Fruit fly (Drosophila melanogaster) whole organism: Measurements from ENCODE around the gene CG14568.

ENCODE experiments used
- CG8478 ChIP-seq: fragments of >200 bp; optimal IDR thresholded peaks from 2 replicates; lab custom pipeline; 2018; ENCODE audit warnings: inconsistent platforms
- Dll ChIP-seq: fragments of >200 bp; optimal IDR thresholded peaks from 2 replicates; lab custom pipeline; 2017
- EcR ChIP-seq, 2 experiments: fragments of >200 bp; optimal IDR thresholded peaks; 2 replicates each; lab custom pipeline; 2017; ENCODE audit warnings: missing biosample characterization in 2 of 2, missing genetic modification characterization in 2 of 2, missing genetic modification reagents in 2 of 2
- pan ChIP-seq: fragments of >200 bp; optimal IDR thresholded peaks from 2 replicates; lab custom pipeline; 2017
- psq ChIP-seq: fragments of >200 bp; optimal IDR thresholded peaks from 2 replicates; lab custom pipeline; 2017
- usp ChIP-seq: fragments of >200 bp; optimal IDR thresholded peaks from 2 replicates; lab custom pipeline; 2017; ENCODE audit warnings: missing biosample characterization, missing genetic modification characterization, mixed read lengths

The CG14568 gene

dm6 chr3L:21733799-21734198, 512 bp upstream of the CG14568 start, which contains the start of gene CG14573:
Gene CG14573, plus strand, starts transcription at chr3L:21734099.
- TF ChIP-seq usp (GFP tag; lab: Kevin White, UChicago): no peak
- no peak for TF ChIP-seq Dll
- TF ChIP-seq psq (lab: Kevin White, UChicago): no peak
- no peak for TF ChIP-seq EcR (GFP tag; optimal IDR thresholded peaks at IDR 0.05; lab: Kevin White, UChicago)
- no peak for TF ChIP-seq CG8478
- no peak for TF ChIP-seq pan (lab: Kevin White, UChicago)

dm6 chr3L:21731104-21731600, 2.1 kb downstream of the CG14568 start, which contains the start of gene CG14569:
Gene CG14569, minus strand, starts transcription at chr3L:21731550.
- TF ChIP-seq EcR (GFP tag; optimal IDR thresholded peaks at IDR 0.05; lab: Kevin White, UChicago) (no peak), CG8478 (no peak), pan (lab: Kevin White, UChicago) (no peak), psq (lab: Kevin White, UChicago) (no peak), Dll (no peak), usp (GFP tag; lab: Kevin White, UChicago) (no peak)

dm6 chr3L:21730354-21730753, 2.9 kb downstream of the CG14568 start, which contains the start of gene CG14570:
Gene CG14570, minus strand, starts transcription at chr3L:21730454.
- no peak for TF ChIP-seq psq (lab: Kevin White, UChicago)
- TF ChIP-seq CG8478: no peak

- TF ChIP-seq EcR (GFP tag; optimal IDR thresholded peaks at IDR 0.05; lab: Kevin White, UChicago) (peak; percentile 3 to 30), Dll (no peak)
Measured at dm6 chr3L:21728616-21729047, 4.7 kb downstream of the CG14568 start, which contains the start of the genes CG11247 and Polr2H. Gene CG11247, minus strand, starts transcription at chr3L:21728806. Gene Polr2H, plus strand, starts transcription at chr3L:21728932.

- TF ChIP-seq pan (lab: Kevin White, UChicago) (no peak), CG8478 (no peak), usp (GFP tag; lab: Kevin White, UChicago) (no peak), psq (lab: Kevin White, UChicago) (no peak), Dll (no peak), EcR (GFP tag; optimal IDR thresholded peaks at IDR 0.05; lab: Kevin White, UChicago) (no peak)
Measured at dm6 chr3L:21727728-21728124, 5.6 kb downstream of the CG14568 start.

- TF ChIP-seq Dll: no peak
- no peak for TF ChIP-seq EcR (GFP tag; optimal IDR thresholded peaks at IDR 0.05; lab: Kevin White, UChicago)
Measured at dm6 chr3L:21727013-21727727, 6.1 kb downstream of the CG14568 start.

- TF ChIP-seq Dll: no peak
- no peak for TF ChIP-seq psq (lab: Kevin White, UChicago)
- no peak for TF ChIP-seq CG8478
- no peak for TF ChIP-seq EcR (GFP tag; optimal IDR thresholded peaks at IDR 0.05; lab: Kevin White, UChicago)
- no peak for TF ChIP-seq pan (lab: Kevin White, UChicago)
- TF ChIP-seq usp (GFP tag; lab: Kevin White, UChicago): no peak
Measured at dm6 chr3L:21720869-21721268, 12.4 kb downstream of the CG14568 start.

dm6 chr3L:21718233-21718632, 15.1 kb downstream of the CG14568 start:
- no peak for TF ChIP-seq EcR (GFP tag; optimal IDR thresholded peaks at IDR 0.05; lab: Kevin White, UChicago)
- no peak for TF ChIP-seq pan (lab: Kevin White, UChicago)
- TF ChIP-seq Dll: no peak
- no peak for TF ChIP-seq CG8478
- no peak for TF ChIP-seq usp (GFP tag; lab: Kevin White, UChicago)
- no peak for TF ChIP-seq psq (lab: Kevin White, UChicago)

- no peak for TF ChIP-seq EcR (GFP tag; optimal IDR thresholded peaks at IDR 0.05; lab: Kevin White, UChicago)
- no peak for TF ChIP-seq CG8478
- no peak for TF ChIP-seq pan (lab: Kevin White, UChicago)
- no peak for TF ChIP-seq usp (GFP tag; lab: Kevin White, UChicago)
- TF ChIP-seq psq (lab: Kevin White, UChicago): no peak
- no peak for TF ChIP-seq Dll
Measured at dm6 chr3L:21715974-21716373, 17.3 kb downstream of the CG14568 start.

dm6 chr3L:21709785-21710591, 23.3 kb downstream of the CG14568 start:
- peak in 1 of 2 experiments; percentile 21 for TF ChIP-seq EcR (GFP tag; optimal IDR thresholded peaks at IDR 0.05; lab: Kevin White, UChicago)
- no peak for TF ChIP-seq pan (lab: Kevin White, UChicago)
- TF ChIP-seq usp (GFP tag; lab: Kevin White, UChicago): no peak

- TF ChIP-seq pan (lab: Kevin White, UChicago): no peak
- TF ChIP-seq Dll: no peak
- no peak for TF ChIP-seq EcR (GFP tag; optimal IDR thresholded peaks at IDR 0.05; lab: Kevin White, UChicago)
- no peak for TF ChIP-seq CG8478
- TF ChIP-seq usp (GFP tag; lab: Kevin White, UChicago): no peak
- TF ChIP-seq psq (lab: Kevin White, UChicago): no peak
Measured at dm6 chr3L:21706144-21706926, 27.0 kb downstream of the CG14568 start, which contains the start of gene CG32447. Gene CG32447, minus strand, starts transcription at chr3L:21706365.
